Worm (Caenorhabditis elegans) whole organism, young adult: Measurements from ENCODE around the gene T26C5.3.

Experiments
- B0035.1 ChIP-seq: sonication (generic microtip); optimal IDR thresholded peaks from 2 replicates; lab custom pipeline; 2016; ENCODE audit warnings: missing genetic modification characterization, mild to moderate bottlenecking, missing compliant biosample characterization, missing genotype, missing genetic modification reagents
- B0336.3 ChIP-seq: fragments of 200-800 bp; sonication (Bioruptor generic); IDR thresholded peaks from 2 replicates; pipeline ENCODE4 v1.3.6; 2022; ENCODE audit warnings: missing genetic modification characterization, missing compliant biosample characterization
- C06A6.2 ChIP-seq: fragments of 200-800 bp; sonication (Bioruptor generic); conservative IDR thresholded peaks from 2 replicates; pipeline ENCODE4 v1.3.6; 2022; ENCODE audit warnings: missing genetic modification characterization, missing compliant biosample characterization
- F49E8.2 ChIP-seq: sonication (generic microtip); optimal IDR thresholded peaks from 3 replicates; lab custom pipeline; 2017; ENCODE audit warnings: missing genetic modification characterization, mild to moderate bottlenecking, missing compliant biosample characterization, antibody characterized with exemption, moderate library complexity; ENCODE audit not compliant: insufficient read depth
- F52B5.7 ChIP-seq: sonication (generic microtip); optimal IDR thresholded peaks from 2 replicates; lab custom pipeline; 2016; ENCODE audit warnings: mild to moderate bottlenecking, missing genetic modification characterization, missing compliant biosample characterization
- F57A8.1 ChIP-seq: fragments of 200-800 bp; sonication (Bioruptor generic); optimal IDR thresholded peaks from 2 replicates; lab custom pipeline; 2018; ENCODE audit warnings: mild to moderate bottlenecking, missing genetic modification characterization, moderate library complexity, missing compliant biosample characterization
- K12H6.12 ChIP-seq: fragments of 200-800 bp; sonication (Bioruptor generic); optimal IDR thresholded peaks from 2 replicates; lab custom pipeline; 2018; ENCODE audit warnings: mild to moderate bottlenecking, missing genetic modification characterization, missing compliant biosample characterization
- Y56A3A.18 ChIP-seq: fragments of 200-800 bp; sonication (Bioruptor generic); IDR thresholded peaks from 2 replicates; pipeline ENCODE4 v1.3.6; 2022; ENCODE audit warnings: missing genetic modification reagents, missing genetic modification characterization, missing compliant biosample characterization
- Y95B8A.8 ChIP-seq: fragments of 200-800 bp; sonication (Bioruptor generic); IDR thresholded peaks from 2 replicates; pipeline ENCODE4 v1.3.6; 2022; ENCODE audit warnings: missing genetic modification reagents, missing genetic modification characterization, missing compliant biosample characterization
- ZK185.1 ChIP-seq: sonication (generic microtip); optimal IDR thresholded peaks from 2 replicates; lab custom pipeline; 2016; ENCODE audit warnings: mild to moderate bottlenecking, missing genetic modification characterization, missing compliant biosample characterization; ENCODE audit not compliant: poor library complexity, severe bottlenecking
- ama-1 ChIP-seq, 3 experiments: fragments of 150-350 bp in 1 of 3; sonication (generic microtip) in 2 of 3; optimal IDR thresholded peaks; 2 replicates each; lab custom pipeline; 2014 to 2018; ENCODE audit warnings: missing biosample characterization in 2 of 3, missing genetic modification characterization in 2 of 3, missing genetic modification reagents in 2 of 3
- aptf-2 ChIP-seq: fragments of 200-800 bp; sonication (Bioruptor generic); conservative IDR thresholded peaks from 2 replicates; pipeline ENCODE4 v1.3.6; 2022; ENCODE audit warnings: missing genetic modification reagents, missing genetic modification characterization, missing compliant biosample characterization
- atf-7 ChIP-seq: sonication (generic microtip); optimal IDR thresholded peaks from 2 replicates; lab custom pipeline; 2017; ENCODE audit warnings: mild to moderate bottlenecking, missing genetic modification characterization, missing compliant biosample characterization
- bed-1 ChIP-seq: fragments of 200-800 bp; sonication (Bioruptor generic); IDR thresholded peaks from 2 replicates; pipeline ENCODE4 v1.3.6; 2022; ENCODE audit warnings: missing genetic modification reagents, missing genetic modification characterization, missing compliant biosample characterization
- bed-2 ChIP-seq: fragments of 200-800 bp; sonication (Bioruptor generic); IDR thresholded peaks from 2 replicates; pipeline ENCODE4 v1.3.6; 2022; ENCODE audit warnings: missing genetic modification reagents, missing genetic modification characterization, missing compliant biosample characterization
- cebp-2 ChIP-seq: fragments of 200-800 bp; sonication (Bioruptor generic); IDR thresholded peaks from 2 replicates; pipeline ENCODE4 v1.3.6; 2022; ENCODE audit warnings: missing genetic modification characterization, missing compliant biosample characterization
- ceh-27 ChIP-seq: fragments of 200-800 bp; sonication (Bioruptor generic); optimal IDR thresholded peaks from 2 replicates; lab custom pipeline; 2018; ENCODE audit warnings: mild to moderate bottlenecking, missing genetic modification characterization, moderate library complexity, missing compliant biosample characterization
- ceh-40 ChIP-seq: fragments of 200-800 bp; sonication (Bioruptor generic); IDR thresholded peaks from 2 replicates; pipeline ENCODE4 v1.3.6; 2022; ENCODE audit warnings: missing genetic modification characterization, missing compliant biosample characterization
- chd-7 ChIP-seq: sonication (generic microtip); optimal IDR thresholded peaks from 2 replicates; lab custom pipeline; 2016; ENCODE audit warnings: mild to moderate bottlenecking, missing genetic modification characterization, moderate library complexity, missing compliant biosample characterization
- die-1 ChIP-seq: sonication (generic microtip); optimal IDR thresholded peaks from 2 replicates; lab custom pipeline; 2016; ENCODE audit warnings: missing genotype, mild to moderate bottlenecking, missing genetic modification characterization, missing compliant biosample characterization
- egl-44 ChIP-seq: fragments of 200-800 bp; sonication (Bioruptor generic); IDR thresholded peaks from 2 replicates; pipeline ENCODE4 v1.3.6; 2022; ENCODE audit warnings: missing genetic modification reagents, missing genetic modification characterization, missing compliant biosample characterization
- egrh-3 ChIP-seq: fragments of 200-800 bp; sonication (Bioruptor generic); IDR thresholded peaks from 2 replicates; pipeline ENCODE4 v1.3.6; 2022; ENCODE audit warnings: missing genetic modification reagents, missing genetic modification characterization, missing compliant biosample characterization
- ets-4 ChIP-seq: fragments of 200-800 bp; sonication (Bioruptor generic); optimal IDR thresholded peaks from 2 replicates; lab custom pipeline; 2018; ENCODE audit warnings: mild to moderate bottlenecking, missing genetic modification characterization, missing compliant biosample characterization
- fkh-3 ChIP-seq: sonication (generic microtip); optimal IDR thresholded peaks from 2 replicates; lab custom pipeline; 2016; ENCODE audit warnings: mild to moderate bottlenecking, missing genetic modification characterization, missing compliant biosample characterization
- gei-17 ChIP-seq: fragments of 200-800 bp; sonication (Bioruptor generic); optimal IDR thresholded peaks from 2 replicates; lab custom pipeline; 2018; ENCODE audit warnings: mild to moderate bottlenecking, missing genetic modification characterization, missing compliant biosample characterization
- hmg-1.2 ChIP-seq: fragments of 200-800 bp; sonication (Bioruptor generic); IDR thresholded peaks from 2 replicates; pipeline ENCODE4 v1.3.6; 2022; ENCODE audit warnings: missing genetic modification reagents, missing genetic modification characterization, missing compliant biosample characterization
- let-607 ChIP-seq, 2 experiments: fragments of 200-800 bp in 1 of 2; sonication (Bioruptor generic) in 1 of 2; sonication (generic microtip) in 1 of 2; optimal IDR thresholded peaks; 2 replicates each; lab custom pipeline; 2016 to 2018; ENCODE audit warnings: mild to moderate bottlenecking in 2 of 2, missing compliant biosample characterization in 2 of 2, missing genetic modification characterization in 2 of 2, moderate library complexity in 2 of 2, missing genotype in 1 of 2
- mcd-1 ChIP-seq: fragments of 200-800 bp; sonication (Bioruptor generic); IDR thresholded peaks from 2 replicates; pipeline ENCODE4 v1.3.6; 2022; ENCODE audit warnings: missing genetic modification reagents, missing genetic modification characterization, missing compliant biosample characterization
- nfya-1 ChIP-seq: sonication (generic microtip); optimal IDR thresholded peaks from 2 replicates; lab custom pipeline; 2017; ENCODE audit warnings: antibody characterized with exemption, missing compliant biosample characterization, missing genetic modification characterization, borderline replicate concordance; ENCODE audit not compliant: insufficient read depth
- nfya-2 ChIP-seq: fragments of 200-800 bp; sonication (Bioruptor generic); IDR thresholded peaks from 2 replicates; pipeline ENCODE4 v1.3.6; 2022; ENCODE audit warnings: missing genetic modification reagents, missing genetic modification characterization, missing compliant biosample characterization
- nhr-27 ChIP-seq: fragments of 200-800 bp; sonication (Bioruptor generic); optimal IDR thresholded peaks from 2 replicates; lab custom pipeline; 2018; ENCODE audit warnings: mild to moderate bottlenecking, missing genetic modification characterization, moderate library complexity, missing compliant biosample characterization
- nhr-90 ChIP-seq: sonication (generic microtip); optimal IDR thresholded peaks from 2 replicates; lab custom pipeline; 2016; ENCODE audit warnings: missing genotype, mild to moderate bottlenecking, missing genetic modification characterization, missing compliant biosample characterization
- pbrm-1 ChIP-seq: fragments of 200-800 bp; sonication (Bioruptor generic); IDR thresholded peaks from 2 replicates; pipeline ENCODE4 v1.3.6; 2022; ENCODE audit warnings: missing genetic modification reagents, missing genetic modification characterization, missing compliant biosample characterization
- rcor-1 ChIP-seq: fragments of 200-800 bp; sonication (Bioruptor generic); IDR thresholded peaks from 2 replicates; pipeline ENCODE4 v1.3.6; 2022; ENCODE audit warnings: missing genetic modification reagents, missing genetic modification characterization, missing compliant biosample characterization
- repo-1 ChIP-seq: sonication (generic microtip); optimal IDR thresholded peaks from 2 replicates; lab custom pipeline; 2017; ENCODE audit warnings: mild to moderate bottlenecking, missing genetic modification characterization, missing compliant biosample characterization
- rpc-1 ChIP-seq, 2 experiments: fragments of 150-350 bp in 1 of 2; sonication (generic microtip) in 1 of 2; optimal IDR thresholded peaks; 2 replicates each; lab custom pipeline; 2014 to 2018; ENCODE audit warnings: missing biosample characterization in 1 of 2, missing genetic modification characterization in 1 of 2, missing genetic modification reagents in 1 of 2, missing genotype in 1 of 2
- snpc-1.1 ChIP-seq: sonication (generic microtip); optimal IDR thresholded peaks from 2 replicates; lab custom pipeline; 2017; ENCODE audit warnings: missing genetic modification characterization, mild to moderate bottlenecking, missing compliant biosample characterization, antibody characterized with exemption, moderate library complexity, missing genotype, missing genetic modification reagents; ENCODE audit not compliant: insufficient read depth
- snpc-4 ChIP-seq, 5 experiments: fragments of 150-350 bp in 1 of 5; sonication (generic microtip) in 4 of 5; optimal IDR thresholded peaks; 2 replicates each; lab custom pipeline; 2014 to 2018; ENCODE audit warnings: missing genetic modification characterization in 5 of 5, missing biosample characterization in 3 of 5, antibody characterized with exemption in 2 of 5, mild to moderate bottlenecking in 2 of 5, missing compliant biosample characterization in 2 of 5, missing genotype in 2 of 5, moderate library complexity in 2 of 5, missing genetic modification reagents in 1 of 5
- somi-1 ChIP-seq: fragments of 200-800 bp; sonication (Bioruptor generic); optimal IDR thresholded peaks from 2 replicates; lab custom pipeline; 2018; ENCODE audit warnings: mild to moderate bottlenecking, missing genetic modification characterization, missing compliant biosample characterization
- sptf-2 ChIP-seq: fragments of 200-800 bp; sonication (Bioruptor generic); optimal IDR thresholded peaks from 2 replicates; lab custom pipeline; 2018; ENCODE audit warnings: mild to moderate bottlenecking, missing genetic modification characterization, missing compliant biosample characterization
- tbp1 ChIP-seq: fragments of 200-800 bp; sonication (Bioruptor generic); optimal IDR thresholded peaks from 2 replicates; lab custom pipeline; 2018; ENCODE audit warnings: mild to moderate bottlenecking, missing genetic modification characterization, missing compliant biosample characterization
- unc-62 ChIP-seq: fragments of 150-350 bp; optimal IDR thresholded peaks from 2 replicates; lab custom pipeline; 2014; ENCODE audit warnings: missing biosample characterization, missing genetic modification reagents, missing genetic modification characterization
- ztf-18 ChIP-seq: sonication (generic microtip); optimal IDR thresholded peaks from 2 replicates; lab custom pipeline; 2016; ENCODE audit warnings: missing genotype, mild to moderate bottlenecking, missing genetic modification characterization, missing compliant biosample characterization
- ztf-22 ChIP-seq: fragments of 200-800 bp; sonication (Bioruptor generic); optimal IDR thresholded peaks from 2 replicates; lab custom pipeline; 2018; ENCODE audit warnings: mild to moderate bottlenecking, missing genetic modification characterization, moderate library complexity, missing compliant biosample characterization
- ztf-26 ChIP-seq: sonication (generic microtip); optimal IDR thresholded peaks from 2 replicates; lab custom pipeline; 2017; ENCODE audit warnings: missing genetic modification characterization, missing compliant biosample characterization
- ztf-6 ChIP-seq: fragments of 200-800 bp; sonication (Bioruptor generic); IDR thresholded peaks from 2 replicates; pipeline ENCODE4 v1.3.6; 2022; ENCODE audit warnings: missing genetic modification reagents, missing genetic modification characterization, missing compliant biosample characterization

T26C5.3 gene

DNA sequence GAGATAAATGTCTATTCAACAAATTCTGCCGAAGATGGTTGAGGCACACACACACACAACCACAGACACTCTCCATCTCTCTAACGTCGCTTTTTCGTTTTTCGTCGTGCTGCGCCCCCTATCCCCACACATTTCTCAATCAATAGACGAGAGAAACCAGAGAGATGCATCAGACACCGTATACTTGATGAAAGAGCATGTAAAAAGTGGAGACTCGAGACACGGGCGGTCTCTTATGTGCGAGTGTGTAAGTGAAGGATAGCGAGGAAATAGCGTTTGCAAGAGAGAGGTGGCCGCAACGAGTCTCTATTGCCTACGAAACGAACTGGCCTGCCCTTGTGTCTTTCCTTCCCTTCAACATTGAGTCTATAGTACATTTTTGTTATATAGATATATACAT, 46.4 kb downstream of the T26C5.3 start (continued):
- TF ChIP-seq die-1 (tag; lab: Kevin White, UChicago) = peak; percentile 32
- no peak for TF ChIP-seq bed-1 (GFP tag; lab: Robert Waterston, UW)
- peak; percentile 84; the same call in 1 of the 2 replicates for TF ChIP-seq B0336.3 (GFP tag; lab: Robert Waterston, UW)
- peak; percentile 83 for TF ChIP-seq ztf-26 (tag; lab: Kevin White, UChicago)
- TF ChIP-seq C06A6.2 (GFP tag; lab: Robert Waterston, UW) = peak; percentile 66
- TF ChIP-seq K12H6.12 (tag; lab: Kevin White, UChicago) = peak; percentile 89
- peak; percentile 50 for TF ChIP-seq nhr-90 (tag; lab: Kevin White, UChicago)
- no peak for TF ChIP-seq bed-2 (GFP tag; lab: Robert Waterston, UW)
- peak; percentile 64 for TF ChIP-seq ztf-18
- peak; percentile 73 for TF ChIP-seq somi-1 (GFP tag; lab: Kevin White, UChicago)
- TF ChIP-seq rpc-1 (optimal IDR thresholded peaks at IDR 0.05; lab: Kevin White, UChicago) = no peak
- TF ChIP-seq rpc-1 (tag; optimal IDR thresholded peaks at IDR 0.05; lab: Kevin White, UChicago) = no peak
- peak; percentile 85 for TF ChIP-seq ets-4
- TF ChIP-seq cebp-2 = peak; percentile 78; the same call in 1 of the 2 replicates
- peak; percentile 63 for TF ChIP-seq tbp1 (GFP tag; lab: Kevin White, UChicago)
- peak; percentile 40 for TF ChIP-seq ztf-22
- TF ChIP-seq ceh-40 (GFP tag; lab: Robert Waterston, UW) = no peak
- peak; percentile 88 for TF ChIP-seq hmg-1.2 (GFP tag; lab: Robert Waterston, UW)
- TF ChIP-seq pbrm-1 (GFP tag; lab: Robert Waterston, UW) = peak; percentile 70; the same call in 1 of the 2 replicates
- TF ChIP-seq ama-1 (optimal IDR thresholded peaks at IDR 0.05; lab: Kevin White, UChicago) = peak; percentile 33
- TF ChIP-seq ama-1 (GFP tag; optimal IDR thresholded peaks at IDR 0.05; lab: Kevin White, UChicago) = peak in 1 of 2 experiments; percentile 50
- TF ChIP-seq snpc-4 (GFP tag; optimal IDR thresholded peaks at IDR 0.05; lab: Kevin White, UChicago) = no peak
- peak; percentile 59 to 79 (median 70) for TF ChIP-seq snpc-4 (tag; optimal IDR thresholded peaks at IDR 0.05; lab: Kevin White, UChicago)
- TF ChIP-seq sptf-2 (GFP tag; lab: Kevin White, UChicago) = peak; percentile 38
- peak; percentile 66 for TF ChIP-seq mcd-1 (GFP tag; lab: Robert Waterston, UW)
- 0 out of 2 replicates have a peak, but pooled peaks have one; percentile 39 for TF ChIP-seq ztf-6 (GFP tag; lab: Robert Waterston, UW)
- TF ChIP-seq ZK185.1 (tag; lab: Kevin White, UChicago) = peak; percentile 87
- peak; percentile 85 for TF ChIP-seq atf-7 (tag; lab: Kevin White, UChicago)
- peak; percentile 58 to 62 for TF ChIP-seq let-607 (tag; optimal IDR thresholded peaks at IDR 0.05; lab: Kevin White, UChicago)
- peak; percentile 56 for TF ChIP-seq B0035.1 (tag; lab: Kevin White, UChicago)
- TF ChIP-seq F57A8.1 (GFP tag; lab: Kevin White, UChicago) = no peak
- no peak for TF ChIP-seq snpc-1.1
- no peak for TF ChIP-seq F49E8.2 (tag; lab: Kevin White, UChicago)
- TF ChIP-seq nhr-27 = no peak
- TF ChIP-seq F52B5.7 (tag; lab: Kevin White, UChicago) = peak; percentile 42
- no peak for TF ChIP-seq nfya-1 (tag; lab: Kevin White, UChicago)
- TF ChIP-seq Y56A3A.18 (GFP tag; lab: Robert Waterston, UW) = 0 out of 2 replicates have a peak, but pooled peaks have one; percentile 31
- TF ChIP-seq Y95B8A.8 (GFP tag; lab: Robert Waterston, UW) = peak; percentile 78; the same call in 1 of the 2 replicates
- peak; percentile 58; the same call in 1 of the 2 replicates for TF ChIP-seq rcor-1 (GFP tag; lab: Robert Waterston, UW)
- TF ChIP-seq egrh-3 (GFP tag; lab: Robert Waterston, UW) = no peak
- TF ChIP-seq gei-17 (GFP tag; lab: Kevin White, UChicago) = peak; percentile 42
- 0 out of 2 replicates have a peak, but pooled peaks have one; percentile 67 for TF ChIP-seq egl-44 (GFP tag; lab: Robert Waterston, UW)
- TF ChIP-seq chd-7 (tag; lab: Kevin White, UChicago) = peak; percentile 80
- TF ChIP-seq unc-62 = peak; percentile 63
- no peak for TF ChIP-seq nfya-2 (GFP tag; lab: Robert Waterston, UW)
- peak; percentile 81 for TF ChIP-seq ceh-27
- peak; percentile 65 for TF ChIP-seq repo-1
- TF ChIP-seq fkh-3 (tag; lab: Kevin White, UChicago) = no peak
- no peak for TF ChIP-seq aptf-2 (GFP tag; lab: Robert Waterston, UW)
